Worm (Caenorhabditis elegans) whole organism, L4 larva: ENCODE measurements around the gene mig-39.

Experiments
- F10B5.3 ChIP-seq: sonication (generic microtip); optimal IDR thresholded peaks from 2 replicates; lab custom pipeline; 2016; ENCODE audit warnings: mild to moderate bottlenecking, missing genetic modification characterization, missing compliant biosample characterization
- F26F4.8 ChIP-seq: fragments of 200-800 bp; sonication (Bioruptor generic); conservative IDR thresholded peaks from 2 replicates; pipeline ENCODE4 v1.3.6; 2022; ENCODE audit warnings: missing genetic modification characterization, missing compliant biosample characterization
- F49E8.2 ChIP-seq: sonication (generic microtip); optimal IDR thresholded peaks from 2 replicates; lab custom pipeline; 2016; ENCODE audit warnings: missing compliant biosample characterization, mild to moderate bottlenecking, missing genetic modification characterization, borderline replicate concordance
- Y105C5A.15 ChIP-seq: fragments of 200-800 bp; sonication (Bioruptor generic); IDR thresholded peaks from 2 replicates; pipeline ENCODE4 v1.3.6; 2022; ENCODE audit warnings: missing genetic modification characterization, missing compliant biosample characterization
- Y48G9A.11 ChIP-seq: fragments of 200-800 bp; sonication (Bioruptor generic); IDR thresholded peaks from 2 replicates; pipeline ENCODE4 v1.3.6; 2022; ENCODE audit warnings: missing genetic modification reagents, missing genetic modification characterization, missing compliant biosample characterization
- ZK337.2 ChIP-seq: fragments of 200-800 bp; sonication (Bioruptor generic); IDR thresholded peaks from 2 replicates; pipeline ENCODE4 v1.3.6; 2022; ENCODE audit warnings: missing genetic modification reagents, missing genetic modification characterization, missing compliant biosample characterization
- ZK546.5 ChIP-seq, 2 experiments: sonication (generic microtip); optimal IDR thresholded peaks; 2 replicates each; lab custom pipeline; 2017; ENCODE audit warnings: missing biosample characterization in 2 of 2, missing genetic modification characterization in 2 of 2
- attf-4 ChIP-seq: sonication (generic microtip); optimal IDR thresholded peaks from 3 replicates; lab custom pipeline; 2017; ENCODE audit warnings: missing biosample characterization, missing genetic modification characterization
- ceh-32 ChIP-seq: sonication (generic microtip); optimal IDR thresholded peaks from 2 replicates; lab custom pipeline; 2016; ENCODE audit warnings: mild to moderate bottlenecking, missing genetic modification characterization, missing compliant biosample characterization; ENCODE audit not compliant: poor library complexity
- cey-2 ChIP-seq: sonication (generic microtip); optimal IDR thresholded peaks from 3 replicates; lab custom pipeline; 2017; ENCODE audit warnings: missing genetic modification characterization, mild to moderate bottlenecking, missing compliant biosample characterization, antibody characterized with exemption, borderline replicate concordance; ENCODE audit not compliant: insufficient read depth
- daf-19 ChIP-seq: fragments of 200-800 bp; sonication (Bioruptor generic); conservative IDR thresholded peaks from 2 replicates; pipeline ENCODE4 v1.3.6; 2022; ENCODE audit warnings: missing genetic modification characterization, missing compliant biosample characterization
- daf-8 ChIP-seq: fragments of 200-800 bp; sonication (Bioruptor generic); IDR thresholded peaks from 2 replicates; pipeline ENCODE4 v1.3.6; 2022; ENCODE audit warnings: missing genetic modification characterization, missing compliant biosample characterization
- dmd-6 ChIP-seq: fragments of 200-800 bp; sonication (Bioruptor generic); IDR thresholded peaks from 2 replicates; pipeline ENCODE4 v1.3.6; 2022; ENCODE audit warnings: missing genetic modification reagents, missing genetic modification characterization, missing compliant biosample characterization
- dve-1 ChIP-seq: sonication (generic microtip); optimal IDR thresholded peaks from 2 replicates; lab custom pipeline; 2017; ENCODE audit warnings: antibody characterized with exemption, mild to moderate bottlenecking, missing genetic modification characterization, missing compliant biosample characterization; ENCODE audit not compliant: insufficient read depth
- egl-27 ChIP-seq: sonication (generic microtip); optimal IDR thresholded peaks from 3 replicates; lab custom pipeline; 2017; ENCODE audit warnings: missing biosample characterization, missing genetic modification reagents, missing genetic modification characterization
- egl-43 ChIP-seq: fragments of 200-800 bp; sonication (Bioruptor generic); IDR thresholded peaks from 2 replicates; pipeline ENCODE4 v1.3.6; 2022; ENCODE audit warnings: missing genetic modification reagents, missing genetic modification characterization, missing compliant biosample characterization
- gei-8 ChIP-seq: fragments of 200-800 bp; sonication (Bioruptor generic); optimal IDR thresholded peaks from 2 replicates; lab custom pipeline; 2018; ENCODE audit warnings: mild to moderate bottlenecking, missing genetic modification characterization, missing compliant biosample characterization
- hif-1 ChIP-seq, 2 experiments: sonication (generic microtip); optimal IDR thresholded peaks; 2 replicates each; lab custom pipeline; 2016 to 2017; ENCODE audit warnings: missing compliant biosample characterization in 2 of 2, missing genetic modification characterization in 2 of 2, missing genetic modification reagents in 2 of 2, missing genotype in 2 of 2, mild to moderate bottlenecking in 1 of 2
- hlh-11 ChIP-seq: fragments of 200-800 bp; sonication (Bioruptor generic); optimal IDR thresholded peaks from 2 replicates; lab custom pipeline; 2018; ENCODE audit warnings: mild to moderate bottlenecking, missing genetic modification characterization, missing compliant biosample characterization
- hmg-1.1 ChIP-seq: fragments of 200-800 bp; sonication (Bioruptor generic); IDR thresholded peaks from 2 replicates; pipeline ENCODE4 v1.3.6; 2022; ENCODE audit warnings: missing genetic modification reagents, missing genetic modification characterization, missing compliant biosample characterization
- jun-1 ChIP-seq: fragments of 150-350 bp; optimal IDR thresholded peaks from 2 replicates; lab custom pipeline; 2014; ENCODE audit warnings: missing biosample characterization, missing genetic modification reagents, missing genetic modification characterization
- lin-1 ChIP-seq: fragments of 200-800 bp; sonication (Bioruptor generic); IDR thresholded peaks from 2 replicates; pipeline ENCODE4 v1.3.6; 2022; ENCODE audit warnings: missing genetic modification reagents, missing genetic modification characterization, missing compliant biosample characterization
- lin-15B ChIP-seq: fragments of 150-350 bp; sonication (generic microtip); optimal IDR thresholded peaks from 3 replicates; lab custom pipeline; 2014; ENCODE audit warnings: missing biosample characterization, missing genetic modification characterization
- lin-29 ChIP-seq: fragments of 200-800 bp; sonication (Bioruptor generic); IDR thresholded peaks from 2 replicates; pipeline ENCODE4 v1.3.6; 2022; ENCODE audit warnings: missing genetic modification reagents, missing genetic modification characterization, missing compliant biosample characterization
- lin-38 ChIP-seq: fragments of 200-800 bp; sonication (Bioruptor generic); IDR thresholded peaks from 2 replicates; pipeline ENCODE4 v1.3.6; 2022; ENCODE audit warnings: missing genetic modification reagents, missing genetic modification characterization, missing compliant biosample characterization
- lir-3 ChIP-seq: sonication (generic microtip); optimal IDR thresholded peaks from 2 replicates; lab custom pipeline; 2016; ENCODE audit warnings: mild to moderate bottlenecking, missing genetic modification characterization, missing compliant biosample characterization
- mdl-1 ChIP-seq, 2 experiments: fragments of 150-350 bp in 1 of 2; sonication (generic microtip) in 1 of 2; optimal IDR thresholded peaks; 2 replicates each; lab custom pipeline; 2014 to 2017; ENCODE audit warnings: missing biosample characterization in 2 of 2, missing genetic modification characterization in 2 of 2
- mdt-29 ChIP-seq: fragments of 200-800 bp; sonication (Bioruptor generic); IDR thresholded peaks from 2 replicates; pipeline ENCODE4 v1.3.6; 2022; ENCODE audit warnings: missing genetic modification reagents, missing genetic modification characterization, missing compliant biosample characterization
- mxl-2 ChIP-seq: fragments of 200-800 bp; sonication (Bioruptor generic); conservative IDR thresholded peaks from 2 replicates; pipeline ENCODE4 v1.3.6; 2022; ENCODE audit warnings: missing genetic modification reagents, missing genetic modification characterization, missing compliant biosample characterization
- nhr-10 ChIP-seq: fragments of 150-350 bp; optimal IDR thresholded peaks from 2 replicates; lab custom pipeline; 2014; ENCODE audit warnings: missing biosample characterization, missing genetic modification characterization
- nhr-102 ChIP-seq: sonication (generic microtip); optimal IDR thresholded peaks from 2 replicates; lab custom pipeline; 2016; ENCODE audit warnings: mild to moderate bottlenecking, missing genetic modification characterization, moderate library complexity, missing compliant biosample characterization
- nhr-237 ChIP-seq: sonication (generic microtip); optimal IDR thresholded peaks from 2 replicates; lab custom pipeline; 2017; ENCODE audit warnings: missing biosample characterization, missing genetic modification characterization
- nhr-25 ChIP-seq: sonication (generic microtip); optimal IDR thresholded peaks from 2 replicates; lab custom pipeline; 2017; ENCODE audit warnings: missing genetic modification characterization, mild to moderate bottlenecking, missing compliant biosample characterization, antibody characterized with exemption, moderate library complexity, borderline replicate concordance; ENCODE audit not compliant: insufficient read depth
- nhr-42 ChIP-seq: fragments of 200-800 bp; sonication (Bioruptor generic); IDR thresholded peaks from 2 replicates; pipeline ENCODE4 v1.3.6; 2022; ENCODE audit warnings: missing genetic modification characterization, missing compliant biosample characterization
- nhr-76 ChIP-seq: fragments of 150-350 bp; optimal IDR thresholded peaks from 2 replicates; lab custom pipeline; 2014; ENCODE audit warnings: missing biosample characterization, missing genetic modification characterization
- pha-4 ChIP-seq, 2 experiments: fragments of 150-350 bp in 1 of 2; fragments of 200-800 bp in 1 of 2; sonication (Bioruptor generic) in 1 of 2; IDR thresholded peaks in 1 of 2; optimal IDR thresholded peaks in 1 of 2; 2 replicates each; pipeline versions ENCODE4 v1.3.6 to Lab custom; 2014 to 2022; ENCODE audit warnings: missing genetic modification characterization in 2 of 2, missing genetic modification reagents in 2 of 2, missing biosample characterization in 1 of 2, missing compliant biosample characterization in 1 of 2
- saeg-2 ChIP-seq: fragments of 200-800 bp; sonication (Bioruptor generic); IDR thresholded peaks from 2 replicates; pipeline ENCODE4 v1.3.6; 2022; ENCODE audit warnings: missing genetic modification reagents, missing genetic modification characterization, missing compliant biosample characterization
- sdz-12 ChIP-seq: fragments of 200-800 bp; sonication (Bioruptor generic); optimal IDR thresholded peaks from 2 replicates; lab custom pipeline; 2018; ENCODE audit warnings: mild to moderate bottlenecking, missing genetic modification characterization, missing compliant biosample characterization
- set-16 ChIP-seq: fragments of 200-800 bp; sonication (Bioruptor generic); IDR thresholded peaks from 2 replicates; pipeline ENCODE4 v1.3.6; 2022; ENCODE audit warnings: missing genetic modification reagents, missing genetic modification characterization, missing compliant biosample characterization
- skn-1 ChIP-seq: fragments of 150-350 bp; optimal IDR thresholded peaks from 2 replicates; lab custom pipeline; 2014; ENCODE audit warnings: missing biosample characterization, missing genetic modification characterization
- snpc-4 ChIP-seq: fragments of 150-350 bp; optimal IDR thresholded peaks from 2 replicates; lab custom pipeline; 2014; ENCODE audit warnings: missing biosample characterization, missing genetic modification characterization
- spr-1 ChIP-seq: sonication (generic microtip); optimal IDR thresholded peaks from 2 replicates; lab custom pipeline; 2016; ENCODE audit warnings: mild to moderate bottlenecking, missing genetic modification characterization, missing compliant biosample characterization
- tag-97 ChIP-seq: fragments of 200-800 bp; sonication (Bioruptor generic); IDR thresholded peaks from 2 replicates; pipeline ENCODE4 v1.3.6; 2022; ENCODE audit warnings: missing genetic modification characterization, missing compliant biosample characterization
- tra-1 ChIP-seq: fragments of 200-800 bp; sonication (Bioruptor generic); IDR thresholded peaks from 2 replicates; pipeline ENCODE4 v1.3.6; 2022; ENCODE audit warnings: missing genetic modification reagents, missing genetic modification characterization, missing compliant biosample characterization
- unc-39 ChIP-seq: sonication (generic microtip); optimal IDR thresholded peaks from 2 replicates; lab custom pipeline; 2017; ENCODE audit warnings: missing biosample characterization, missing genetic modification characterization
- vab-7 ChIP-seq: fragments of 200-800 bp; sonication (Bioruptor generic); IDR thresholded peaks from 2 replicates; pipeline ENCODE4 v1.3.6; 2022; ENCODE audit warnings: missing genetic modification reagents, missing genetic modification characterization, missing compliant biosample characterization
- zfp-3 ChIP-seq: fragments of 200-800 bp; sonication (Bioruptor generic); conservative IDR thresholded peaks from 2 replicates; pipeline ENCODE4 v1.3.6; 2022; ENCODE audit warnings: missing genetic modification reagents, missing genetic modification characterization, missing compliant biosample characterization
- ztf-11 ChIP-seq: fragments of 150-350 bp; optimal IDR thresholded peaks from 2 replicates; lab custom pipeline; 2014; ENCODE audit warnings: missing biosample characterization, missing genetic modification characterization

Gene mig-39

ce11 chrIII:8443557-8444131, 23.2 kb upstream of the mig-39 start, which contains the start of gene ufbp-1 (continued):
- peak; percentile 85; the same call in 1 of the 2 replicates for TF ChIP-seq pha-4 (GFP tag; IDR thresholded peaks at IDR 0.05; lab: Robert Waterston, UW)
- TF ChIP-seq pha-4 (tag; optimal IDR thresholded peaks at IDR 0.05; lab: Kevin White, UChicago): peak; percentile 81
- peak; percentile 82 for TF ChIP-seq lin-38
- no peak for TF ChIP-seq skn-1 (tag; lab: Kevin White, UChicago)
- no peak for TF ChIP-seq tag-97
- TF ChIP-seq vab-7 (GFP tag; lab: Robert Waterston, UW): no peak; the same call in 1 of the 2 replicates
- no peak for TF ChIP-seq cey-2
- peak; percentile 71 for TF ChIP-seq gei-8
- no peak for TF ChIP-seq nhr-76
- TF ChIP-seq lir-3: no peak
- TF ChIP-seq nhr-237: no peak
- TF ChIP-seq unc-39 (tag; lab: Kevin White, UChicago): no peak
- TF ChIP-seq jun-1: no peak
- 0 out of 2 replicates have a peak, but pooled peaks have one; percentile 23 for TF ChIP-seq daf-8 (GFP tag; lab: Robert Waterston, UW)
- no peak for TF ChIP-seq mxl-2 (GFP tag; lab: Robert Waterston, UW)
- TF ChIP-seq F49E8.2 (tag; lab: Kevin White, UChicago): peak; percentile 62
- TF ChIP-seq nhr-102 (tag; lab: Kevin White, UChicago): peak; percentile 68
- TF ChIP-seq hlh-11 (tag; lab: Kevin White, UChicago): peak; percentile 83
- no peak for TF ChIP-seq ceh-32 (tag; lab: Kevin White, UChicago)
- no peak for TF ChIP-seq lin-15B (tag; lab: Kevin White, UChicago)
- TF ChIP-seq F26F4.8: no peak
- no peak for TF ChIP-seq snpc-4 (tag; lab: Kevin White, UChicago)
- TF ChIP-seq egl-43 (GFP tag; lab: Robert Waterston, UW): 0 out of 2 replicates have a peak, but pooled peaks have one; percentile 54
- TF ChIP-seq mdl-1 (tag; optimal IDR thresholded peaks at IDR 0.05; lab: Kevin White, UChicago): no peak
- no peak for TF ChIP-seq egl-27
- 0 out of 2 replicates have a peak, but pooled peaks have one; percentile 38 for TF ChIP-seq mdt-29 (GFP tag; lab: Robert Waterston, UW)
- TF ChIP-seq Y48G9A.11 (GFP tag; lab: Robert Waterston, UW): peak; percentile 79
- peak; percentile 41; the same call in 1 of the 2 replicates for TF ChIP-seq lin-29
- TF ChIP-seq ztf-11: no peak
- peak; percentile 26 for TF ChIP-seq spr-1 (tag; lab: Kevin White, UChicago)
- peak in 1 of 2 experiments; percentile 52 for TF ChIP-seq hif-1 (tag; optimal IDR thresholded peaks at IDR 0.05; lab: Kevin White, UChicago)
- TF ChIP-seq nhr-25 (tag; lab: Kevin White, UChicago): no peak
- no peak for TF ChIP-seq F10B5.3 (tag; lab: Kevin White, UChicago)
- TF ChIP-seq lin-1: peak; percentile 90
- TF ChIP-seq Y105C5A.15 (GFP tag; lab: Robert Waterston, UW): no peak
- no peak for TF ChIP-seq nhr-10 (tag; lab: Kevin White, UChicago)
- peak; percentile 51; the same call in 1 of the 2 replicates for TF ChIP-seq dmd-6
- peak; percentile 89 for TF ChIP-seq dve-1 (tag; lab: Kevin White, UChicago)
- TF ChIP-seq set-16 (GFP tag; lab: Robert Waterston, UW): no peak
- no peak for TF ChIP-seq ZK546.5 (tag; optimal IDR thresholded peaks at IDR 0.05; lab: Kevin White, UChicago)
- peak; percentile 85 for TF ChIP-seq daf-19 (GFP tag; lab: Robert Waterston, UW)
- TF ChIP-seq ZK337.2 (GFP tag; lab: Robert Waterston, UW): peak; percentile 37; the same call in 1 of the 2 replicates
- TF ChIP-seq tra-1 (GFP tag; lab: Robert Waterston, UW): peak; percentile 78; the same call in 1 of the 2 replicates
- peak; percentile 74 for TF ChIP-seq saeg-2
- peak; percentile 70 for TF ChIP-seq hmg-1.1 (GFP tag; lab: Robert Waterston, UW)
- peak; percentile 96 for TF ChIP-seq zfp-3 (GFP tag; lab: Robert Waterston, UW)
- TF ChIP-seq sdz-12: peak; percentile 87
- peak; percentile 84 for TF ChIP-seq nhr-42 (GFP tag; lab: Robert Waterston, UW)
- peak; percentile 42 for TF ChIP-seq attf-4 (tag; lab: Kevin White, UChicago)
